Worm (Caenorhabditis elegans): ENCODE data around the gene str-263.

- TF ChIP-seq ztf-11 (tag; optimal IDR thresholded peaks at IDR 0.05) (no peak), nhr-11 (tag; optimal IDR thresholded peaks at IDR 0.05) (no peak), ztf-4 (tag; optimal IDR thresholded peaks at IDR 0.05) (no peak), skn-1 (tag; optimal IDR thresholded peaks at IDR 0.05) (no peak), ama-1 (optimal IDR thresholded peaks at IDR 0.05) (no peak)
These were observed 18.4 kb upstream of the str-263 start, which contains the start of gene fbxa-139 for ce11 chrV:15594573-15594972.

Data from whole organism, L2 larva.